Worm (Caenorhabditis elegans) whole organism, L2 larva: ENCODE measurements around the gene C37C3.1.

Experiments
- R02D3.7 ChIP-seq: fragments of 150-350 bp; optimal IDR thresholded peaks from 2 replicates; lab custom pipeline; 2014; ENCODE audit warnings: missing biosample characterization, missing genetic modification characterization
- Y55F3AM.14 ChIP-seq: fragments of 200-800 bp; sonication (Bioruptor generic); optimal IDR thresholded peaks from 2 replicates; lab custom pipeline; 2018; ENCODE audit warnings: mild to moderate bottlenecking, missing genetic modification characterization, missing compliant biosample characterization
- alr-1 ChIP-seq: fragments of 150-350 bp; optimal IDR thresholded peaks from 2 replicates; lab custom pipeline; 2014; ENCODE audit warnings: missing biosample characterization, missing genetic modification characterization
- aly-2 ChIP-seq: fragments of 150-350 bp; optimal IDR thresholded peaks from 2 replicates; lab custom pipeline; 2014; ENCODE audit warnings: missing biosample characterization, missing genetic modification characterization
- lin-13 ChIP-seq: fragments of 150-350 bp; optimal IDR thresholded peaks from 2 replicates; lab custom pipeline; 2014; ENCODE audit warnings: missing biosample characterization, missing genetic modification reagents, missing genetic modification characterization
- mdl-1 ChIP-seq, 2 experiments: fragments of 150-350 bp in 1 of 2; sonication (generic microtip) in 1 of 2; optimal IDR thresholded peaks; 2 replicates each; lab custom pipeline; 2017; ENCODE audit warnings: missing biosample characterization in 2 of 2, missing genetic modification characterization in 2 of 2
- nhr-25 ChIP-seq: fragments of 150-350 bp; sonication (generic microtip); optimal IDR thresholded peaks from 3 replicates; lab custom pipeline; 2014; ENCODE audit warnings: missing biosample characterization, missing genetic modification characterization
- nhr-77 ChIP-seq: fragments of 150-350 bp; optimal IDR thresholded peaks from 2 replicates; lab custom pipeline; 2014; ENCODE audit warnings: missing biosample characterization, missing genetic modification characterization
- unc-55 ChIP-seq: fragments of 150-350 bp; sonication (generic microtip); optimal IDR thresholded peaks from 3 replicates; lab custom pipeline; 2014; ENCODE audit warnings: missing biosample characterization, missing genetic modification reagents, missing genetic modification characterization
- unc-62 ChIP-seq: fragments of 150-350 bp; optimal IDR thresholded peaks from 2 replicates; lab custom pipeline; 2014; ENCODE audit warnings: missing biosample characterization, missing genetic modification reagents, missing genetic modification characterization
- zag-1 ChIP-seq: fragments of 150-350 bp; optimal IDR thresholded peaks from 2 replicates; lab custom pipeline; 2014; ENCODE audit warnings: missing biosample characterization, missing genetic modification characterization
- ztf-4 ChIP-seq: fragments of 150-350 bp; optimal IDR thresholded peaks from 2 replicates; lab custom pipeline; 2014; ENCODE audit warnings: missing biosample characterization, missing genetic modification characterization

- TF ChIP-seq unc-55 (no peak), nhr-77 (tag; lab: Kevin White, UChicago) (no peak), Y55F3AM.14 (GFP tag; lab: Kevin White, UChicago) (no peak), lin-13 (GFP tag; lab: Kevin White, UChicago) (no peak), R02D3.7 (tag; lab: Kevin White, UChicago) (no peak), zag-1 (tag; lab: Kevin White, UChicago) (no peak), aly-2 (tag; lab: Kevin White, UChicago) (no peak), nhr-25 (tag; lab: Kevin White, UChicago) (no peak), alr-1 (tag; lab: Kevin White, UChicago) (no peak), ztf-4 (tag; lab: Kevin White, UChicago) (no peak), unc-62 (GFP tag; lab: Kevin White, UChicago) (no peak), mdl-1 (tag; optimal IDR thresholded peaks at IDR 0.05; lab: Kevin White, UChicago) (no peak)
Observed at ce11 chrV:7904389-7904788, 46.6 kb downstream of the C37C3.1 start.
